Worm (Caenorhabditis elegans) whole organism, L4/young adult: ENCODE results near the gene Y17G7B.12.

Source experiments
- dao-5 ChIP-seq: sonication (generic microtip); optimal IDR thresholded peaks from 2 replicates; lab custom pipeline; 2016; ENCODE audit warnings: missing genotype, missing genetic modification characterization, moderate library complexity, missing compliant biosample characterization
- him-1 ChIP-seq: sonication (generic microtip); optimal IDR thresholded peaks from 2 replicates; lab custom pipeline; 2016; ENCODE audit warnings: missing genotype, missing genetic modification reagents, missing genetic modification characterization, missing compliant biosample characterization

DNA sequence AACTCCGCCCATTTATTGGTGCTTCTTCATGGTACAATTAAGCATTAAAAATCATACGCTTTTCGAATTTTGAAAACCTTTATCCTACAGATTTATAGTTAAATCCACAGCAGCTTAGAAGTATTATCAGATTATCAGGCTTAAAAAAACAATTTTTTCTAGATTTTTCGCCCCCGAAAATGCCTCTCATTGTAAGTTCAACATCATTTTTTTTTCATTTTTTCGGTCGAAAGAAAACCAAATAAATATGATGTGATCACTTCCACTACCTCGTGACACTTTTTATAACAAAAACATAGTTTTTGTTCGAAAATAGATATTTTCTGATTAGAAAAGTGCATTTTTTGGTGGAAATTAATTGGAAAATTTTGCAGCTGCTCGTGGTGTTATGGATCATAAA, 17.5 kb downstream of the Y17G7B.12 start:
- TF ChIP-seq dao-5 (tag; lab: Kevin White, UChicago) (no peak), him-1 (no peak)
